Worm (Caenorhabditis elegans) whole organism, L4 larva: ENCODE measurements around the gene M176.4.

Experiments used
- F37D6.2 ChIP-seq: sonication (generic microtip); optimal IDR thresholded peaks from 2 replicates; lab custom pipeline; 2016; ENCODE audit warnings: mild to moderate bottlenecking, missing genetic modification characterization, missing compliant biosample characterization
- F44E2.7 ChIP-seq: fragments of 200-800 bp; sonication (Bioruptor generic); IDR thresholded peaks from 2 replicates; pipeline ENCODE4 v2.1.2; 2022; ENCODE audit warnings: missing genetic modification characterization, missing compliant biosample characterization
- T20F7.1 ChIP-seq: fragments of 200-800 bp; sonication (Bioruptor generic); optimal IDR thresholded peaks from 2 replicates; lab custom pipeline; 2018; ENCODE audit warnings: mild to moderate bottlenecking, missing genetic modification characterization, missing compliant biosample characterization
- Y105C5A.15 ChIP-seq: fragments of 200-800 bp; sonication (Bioruptor generic); IDR thresholded peaks from 2 replicates; pipeline ENCODE4 v1.3.6; 2022; ENCODE audit warnings: missing genetic modification characterization, missing compliant biosample characterization
- ZK337.2 ChIP-seq: fragments of 200-800 bp; sonication (Bioruptor generic); IDR thresholded peaks from 2 replicates; pipeline ENCODE4 v1.3.6; 2022; ENCODE audit warnings: missing genetic modification reagents, missing genetic modification characterization, missing compliant biosample characterization
- ZK546.5 ChIP-seq, 2 experiments: sonication (generic microtip); optimal IDR thresholded peaks; 2 replicates each; lab custom pipeline; 2017; ENCODE audit warnings: missing biosample characterization in 2 of 2, missing genetic modification characterization in 2 of 2
- aha-1 ChIP-seq: fragments of 150-350 bp; peaks from one replicate; lab custom pipeline; 2014; ENCODE audit warnings: missing biosample characterization, missing genetic modification characterization
- ama-1 ChIP-seq: fragments of 150-350 bp; optimal IDR thresholded peaks from 2 replicates; lab custom pipeline; 2014; ENCODE audit warnings: inconsistent platforms, mixed read lengths
- arid-1 ChIP-seq: fragments of 200-800 bp; sonication (Bioruptor generic); conservative IDR thresholded peaks from 2 replicates; pipeline ENCODE4 v1.3.6; 2022; ENCODE audit warnings: missing genetic modification reagents, missing genetic modification characterization, missing compliant biosample characterization
- ceh-28 ChIP-seq: fragments of 150-350 bp; optimal IDR thresholded peaks from 2 replicates; lab custom pipeline; 2014; ENCODE audit warnings: missing biosample characterization, missing genetic modification reagents, missing genetic modification characterization
- ceh-32 ChIP-seq: sonication (generic microtip); optimal IDR thresholded peaks from 2 replicates; lab custom pipeline; 2016; ENCODE audit warnings: mild to moderate bottlenecking, missing genetic modification characterization, missing compliant biosample characterization; ENCODE audit not compliant: poor library complexity
- ceh-44 ChIP-seq: fragments of 200-800 bp; sonication (Bioruptor generic); IDR thresholded peaks from 2 replicates; pipeline ENCODE4 v1.3.6; 2022; ENCODE audit warnings: missing genetic modification reagents, missing genetic modification characterization, missing compliant biosample characterization
- ces-1 ChIP-seq: fragments of 150-350 bp; sonication (generic microtip); optimal IDR thresholded peaks from 4 replicates; lab custom pipeline; 2014; ENCODE audit warnings: missing biosample characterization, missing genetic modification reagents, missing genetic modification characterization
- ctbp-1 ChIP-seq: fragments of 200-800 bp; sonication (Bioruptor generic); IDR thresholded peaks from 2 replicates; pipeline ENCODE4 v1.3.6; 2022; ENCODE audit warnings: missing genetic modification reagents, missing genetic modification characterization, missing compliant biosample characterization
- daf-16 ChIP-seq, 3 experiments: sonication (generic microtip); optimal IDR thresholded peaks; 2 replicates each; lab custom pipeline; 2016 to 2017; ENCODE audit warnings: missing genetic modification characterization in 3 of 3, missing genetic modification reagents in 3 of 3, mild to moderate bottlenecking in 2 of 3, missing compliant biosample characterization in 2 of 3, missing biosample characterization in 1 of 3, moderate library complexity in 1 of 3
- daf-8 ChIP-seq: fragments of 200-800 bp; sonication (Bioruptor generic); IDR thresholded peaks from 2 replicates; pipeline ENCODE4 v1.3.6; 2022; ENCODE audit warnings: missing genetic modification characterization, missing compliant biosample characterization
- dmd-8 ChIP-seq: fragments of 200-800 bp; sonication (Bioruptor generic); IDR thresholded peaks from 2 replicates; pipeline ENCODE4 v1.3.6; 2022; ENCODE audit warnings: missing genetic modification characterization, missing compliant biosample characterization
- dmd-9 ChIP-seq: fragments of 200-800 bp; sonication (Bioruptor generic); IDR thresholded peaks from 2 replicates; pipeline ENCODE4 v1.3.6; 2022; ENCODE audit warnings: missing genetic modification reagents, missing genetic modification characterization, missing compliant biosample characterization
- fkh-10 ChIP-seq: fragments of 150-350 bp; optimal IDR thresholded peaks from 2 replicates; lab custom pipeline; 2014; ENCODE audit warnings: missing biosample characterization, missing genetic modification reagents, missing genetic modification characterization
- hlh-11 ChIP-seq: fragments of 200-800 bp; sonication (Bioruptor generic); optimal IDR thresholded peaks from 2 replicates; lab custom pipeline; 2018; ENCODE audit warnings: mild to moderate bottlenecking, missing genetic modification characterization, missing compliant biosample characterization
- hmg-1.1 ChIP-seq: fragments of 200-800 bp; sonication (Bioruptor generic); IDR thresholded peaks from 2 replicates; pipeline ENCODE4 v1.3.6; 2022; ENCODE audit warnings: missing genetic modification reagents, missing genetic modification characterization, missing compliant biosample characterization
- jun-1 ChIP-seq: fragments of 150-350 bp; optimal IDR thresholded peaks from 2 replicates; lab custom pipeline; 2014; ENCODE audit warnings: missing biosample characterization, missing genetic modification reagents, missing genetic modification characterization
- lin-1 ChIP-seq: fragments of 200-800 bp; sonication (Bioruptor generic); IDR thresholded peaks from 2 replicates; pipeline ENCODE4 v1.3.6; 2022; ENCODE audit warnings: missing genetic modification reagents, missing genetic modification characterization, missing compliant biosample characterization
- lin-39 ChIP-seq: fragments of 150-350 bp; optimal IDR thresholded peaks from 2 replicates; lab custom pipeline; 2014; ENCODE audit warnings: missing biosample characterization, missing genetic modification reagents, missing genetic modification characterization
- mdl-1 ChIP-seq, 2 experiments: fragments of 150-350 bp in 1 of 2; sonication (generic microtip) in 1 of 2; optimal IDR thresholded peaks; 2 replicates each; lab custom pipeline; 2014 to 2017; ENCODE audit warnings: missing biosample characterization in 2 of 2, missing genetic modification characterization in 2 of 2
- mdt-29 ChIP-seq: fragments of 200-800 bp; sonication (Bioruptor generic); IDR thresholded peaks from 2 replicates; pipeline ENCODE4 v1.3.6; 2022; ENCODE audit warnings: missing genetic modification reagents, missing genetic modification characterization, missing compliant biosample characterization
- mep-1 ChIP-seq: fragments of 150-350 bp; sonication (generic microtip); optimal IDR thresholded peaks from 3 replicates; lab custom pipeline; 2014; ENCODE audit warnings: missing biosample characterization, missing genetic modification characterization
- mxl-3 ChIP-seq: fragments of 200-800 bp; sonication (Bioruptor generic); optimal IDR thresholded peaks from 2 replicates; lab custom pipeline; 2018; ENCODE audit warnings: mild to moderate bottlenecking, missing genetic modification characterization, missing compliant biosample characterization
- nhr-11 ChIP-seq: fragments of 150-350 bp; optimal IDR thresholded peaks from 2 replicates; lab custom pipeline; 2014; ENCODE audit warnings: missing biosample characterization, missing genetic modification characterization
- nhr-111 ChIP-seq: fragments of 200-800 bp; sonication (Bioruptor generic); optimal IDR thresholded peaks from 2 replicates; lab custom pipeline; 2018; ENCODE audit warnings: mild to moderate bottlenecking, missing genetic modification characterization, missing compliant biosample characterization
- nhr-237 ChIP-seq: sonication (generic microtip); optimal IDR thresholded peaks from 2 replicates; lab custom pipeline; 2017; ENCODE audit warnings: missing biosample characterization, missing genetic modification characterization
- nhr-28 ChIP-seq: fragments of 150-350 bp; optimal IDR thresholded peaks from 2 replicates; lab custom pipeline; 2014; ENCODE audit warnings: missing biosample characterization, missing genetic modification characterization
- nhr-48 ChIP-seq: sonication (generic microtip); optimal IDR thresholded peaks from 2 replicates; lab custom pipeline; 2016; ENCODE audit warnings: mild to moderate bottlenecking, missing genetic modification characterization, missing compliant biosample characterization
- nhr-76 ChIP-seq: fragments of 150-350 bp; optimal IDR thresholded peaks from 2 replicates; lab custom pipeline; 2014; ENCODE audit warnings: missing biosample characterization, missing genetic modification characterization
- php-3 ChIP-seq: fragments of 200-800 bp; sonication (Bioruptor generic); IDR thresholded peaks from 2 replicates; pipeline ENCODE4 v1.3.6; 2022; ENCODE audit warnings: missing genetic modification reagents, missing genetic modification characterization, missing compliant biosample characterization
- pqm-1 ChIP-seq: sonication (generic microtip); optimal IDR thresholded peaks from 2 replicates; lab custom pipeline; 2017; ENCODE audit warnings: missing biosample characterization, missing genetic modification characterization
- rbr-2 ChIP-seq: sonication (generic microtip); optimal IDR thresholded peaks from 2 replicates; lab custom pipeline; 2016; ENCODE audit warnings: missing genotype, missing genetic modification characterization, missing compliant biosample characterization
- sdz-12 ChIP-seq: fragments of 200-800 bp; sonication (Bioruptor generic); optimal IDR thresholded peaks from 2 replicates; lab custom pipeline; 2018; ENCODE audit warnings: mild to moderate bottlenecking, missing genetic modification characterization, missing compliant biosample characterization
- snpc-1.2 ChIP-seq: fragments of 200-800 bp; sonication (Bioruptor generic); IDR thresholded peaks from 2 replicates; pipeline ENCODE4 v1.3.6; 2022; ENCODE audit warnings: missing genetic modification reagents, missing genetic modification characterization, missing compliant biosample characterization
- snpc-4 ChIP-seq: fragments of 150-350 bp; optimal IDR thresholded peaks from 2 replicates; lab custom pipeline; 2014; ENCODE audit warnings: missing biosample characterization, missing genetic modification characterization
- spr-3 ChIP-seq: fragments of 200-800 bp; sonication (Bioruptor generic); optimal IDR thresholded peaks from 2 replicates; lab custom pipeline; 2018; ENCODE audit warnings: mild to moderate bottlenecking, missing genetic modification characterization, missing compliant biosample characterization
- tra-1 ChIP-seq: fragments of 200-800 bp; sonication (Bioruptor generic); IDR thresholded peaks from 2 replicates; pipeline ENCODE4 v1.3.6; 2022; ENCODE audit warnings: missing genetic modification reagents, missing genetic modification characterization, missing compliant biosample characterization
- zfp-3 ChIP-seq: fragments of 200-800 bp; sonication (Bioruptor generic); conservative IDR thresholded peaks from 2 replicates; pipeline ENCODE4 v1.3.6; 2022; ENCODE audit warnings: missing genetic modification reagents, missing genetic modification characterization, missing compliant biosample characterization

M176.4 gene

ce11 chrII:9377158-9377557 lies 41.0 kb upstream of the M176.4 start, which contains the start of gene C06C3.10:
Gene C06C3.10, minus strand, starts transcription at chrII:9377258.
- TF ChIP-seq lin-1 (GFP tag; lab: Robert Waterston, UW) (no peak), nhr-76 (tag; lab: Kevin White, UChicago) (no peak), jun-1 (no peak), php-3 (GFP tag; lab: Robert Waterston, UW) (no peak), zfp-3 (no peak), mdl-1 (tag; optimal IDR thresholded peaks at IDR 0.05; lab: Kevin White, UChicago) (no peak), hmg-1.1 (GFP tag; lab: Robert Waterston, UW) (no peak), tra-1 (GFP tag; lab: Robert Waterston, UW) (no peak), nhr-48 (no peak), ceh-28 (tag; lab: Kevin White, UChicago) (no peak), nhr-111 (GFP tag; lab: Kevin White, UChicago) (no peak), ceh-44 (GFP tag; lab: Robert Waterston, UW) (no peak)

DNA sequence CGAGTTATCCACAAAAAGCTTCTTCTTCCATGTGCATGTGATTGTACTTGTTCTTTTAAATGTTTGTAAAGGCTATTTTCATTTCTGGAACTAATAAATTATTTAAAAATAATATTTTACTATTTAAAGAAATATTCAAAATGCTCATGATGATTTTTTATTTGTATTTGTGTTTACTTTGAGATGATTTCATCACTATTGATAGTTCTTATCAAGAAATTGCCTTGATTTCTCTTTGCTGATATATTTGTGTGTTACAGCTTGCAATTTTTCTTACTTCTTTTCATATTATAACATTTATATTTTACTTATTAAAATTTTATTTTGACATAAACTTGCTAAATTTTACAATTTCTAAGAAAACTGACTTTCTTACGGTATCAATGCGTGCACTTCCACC lies 40.0 kb upstream of the M176.4 start:
- TF ChIP-seq pqm-1 (tag; lab: Kevin White, UChicago) (peak; percentile 26), ctbp-1 (GFP tag; lab: Robert Waterston, UW) (no peak), hlh-11 (tag; lab: Kevin White, UChicago) (no peak), aha-1 (tag; lab: Kevin White, UChicago) (no peak), lin-39 (tag; lab: Kevin White, UChicago) (no peak), daf-16 (GFP tag; optimal IDR thresholded peaks at IDR 0.05; lab: Kevin White, UChicago) (no peak), daf-16 (tag; optimal IDR thresholded peaks at IDR 0.05; lab: Kevin White, UChicago) (peak; percentile 72), dmd-8 (GFP tag; lab: Robert Waterston, UW) (no peak), mxl-3 (GFP tag; lab: Kevin White, UChicago) (no peak), snpc-4 (tag; lab: Kevin White, UChicago) (no peak)

ce11 chrII:9379796-9380195 lies 38.4 kb upstream of the M176.4 start, which contains the start of gene srh-48:
Gene srh-48, plus strand, starts transcription at chrII:9380096.
- TF ChIP-seq jun-1 (no peak), snpc-1.2 (no peak), spr-3 (no peak)

ce11 chrII:9385241-9385640 lies 32.9 kb upstream of the M176.4 start, which contains the start of gene C06C3.7:
Gene C06C3.7, plus strand, starts transcription at chrII:9385541.
- TF ChIP-seq nhr-11 (tag; lab: Kevin White, UChicago) (no peak), daf-8 (GFP tag; lab: Robert Waterston, UW) (no peak), F44E2.7 (no peak), arid-1 (GFP tag; lab: Robert Waterston, UW) (no peak), fkh-10 (GFP tag; lab: Kevin White, UChicago) (no peak), mep-1 (tag; lab: Kevin White, UChicago) (no peak), ama-1 (lab: Kevin White, UChicago) (no peak), lin-1 (GFP tag; lab: Robert Waterston, UW) (no peak), php-3 (GFP tag; lab: Robert Waterston, UW) (no peak)

DNA sequence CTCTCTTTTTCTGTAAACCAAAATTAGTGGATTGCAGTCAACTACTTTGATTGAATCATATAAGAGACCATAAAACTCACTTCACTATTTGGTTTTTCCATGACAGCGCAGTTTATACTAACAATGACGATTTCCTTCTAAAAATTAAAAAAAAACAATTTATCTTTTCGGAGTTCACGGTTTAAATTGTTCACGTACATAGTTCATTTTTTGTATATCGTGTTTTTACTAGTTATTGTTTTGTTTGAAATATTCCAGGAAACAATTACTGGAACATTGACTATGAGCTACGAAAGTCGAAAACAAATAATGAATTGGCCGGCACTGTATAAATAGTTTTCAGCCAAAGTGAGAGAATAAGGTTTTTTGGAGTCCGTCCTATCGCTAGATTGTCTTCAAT lies 25.4 kb upstream of the M176.4 start, which contains the start of gene lido-17:
Gene lido-17 (minus strand): TSS at position 101 of the 400 bp plus-strand sequence.
- TF ChIP-seq F37D6.2 (tag; lab: Kevin White, UChicago) (no peak), nhr-28 (tag; lab: Kevin White, UChicago) (no peak), mdt-29 (GFP tag; lab: Robert Waterston, UW) (no peak), daf-16 (GFP tag; optimal IDR thresholded peaks at IDR 0.05; lab: Kevin White, UChicago) (no peak), daf-16 (tag; optimal IDR thresholded peaks at IDR 0.05; lab: Kevin White, UChicago) (no peak), nhr-48 (no peak), T20F7.1 (no peak), ceh-32 (tag; lab: Kevin White, UChicago) (no peak), ZK546.5 (tag; optimal IDR thresholded peaks at IDR 0.05; lab: Kevin White, UChicago) (no peak), jun-1 (no peak), sdz-12 (GFP tag; lab: Kevin White, UChicago) (no peak), dmd-9 (GFP tag; lab: Robert Waterston, UW) (no peak), nhr-237 (no peak), rbr-2 (tag; lab: Kevin White, UChicago) (no peak), Y105C5A.15 (GFP tag; lab: Robert Waterston, UW) (no peak), ces-1 (GFP tag; lab: Kevin White, UChicago) (no peak), daf-8 (GFP tag; lab: Robert Waterston, UW) (no peak), snpc-1.2 (no peak), ZK337.2 (GFP tag; lab: Robert Waterston, UW) (no peak), ama-1 (lab: Kevin White, UChicago) (no peak), nhr-11 (tag; lab: Kevin White, UChicago) (no peak)
